Worm (Caenorhabditis elegans) whole organism, L2 larva: Measurements from ENCODE around the gene sdz-13.

Source experiments
- aly-2 ChIP-seq: fragments of 150-350 bp; optimal IDR thresholded peaks from 2 replicates; lab custom pipeline; 2014; ENCODE audit warnings: missing biosample characterization, missing genetic modification characterization
- egl-27 ChIP-seq: sonication (generic microtip); optimal IDR thresholded peaks from 3 replicates; lab custom pipeline; 2017; ENCODE audit warnings: missing biosample characterization, missing genetic modification reagents, missing genetic modification characterization
- fos-1 ChIP-seq: fragments of 150-350 bp; optimal IDR thresholded peaks from 2 replicates; lab custom pipeline; 2014; ENCODE audit warnings: missing biosample characterization, missing genetic modification characterization
- lin-11 ChIP-seq: fragments of 150-350 bp; sonication (generic microtip); optimal IDR thresholded peaks from 2 replicates; lab custom pipeline; 2014; ENCODE audit warnings: missing biosample characterization, missing genetic modification characterization, inconsistent platforms, mixed read lengths
- lin-39 ChIP-seq: fragments of 150-350 bp; optimal IDR thresholded peaks from 2 replicates; lab custom pipeline; 2014; ENCODE audit warnings: missing biosample characterization, missing genetic modification reagents, missing genetic modification characterization
- mab-5 ChIP-seq: fragments of 150-350 bp; optimal IDR thresholded peaks from 2 replicates; lab custom pipeline; 2014; ENCODE audit warnings: missing biosample characterization, missing genetic modification characterization
- nhr-10 ChIP-seq: sonication (generic microtip); optimal IDR thresholded peaks from 2 replicates; lab custom pipeline; 2017; ENCODE audit warnings: missing biosample characterization, missing genetic modification characterization
- nhr-237 ChIP-seq: fragments of 150-350 bp; optimal IDR thresholded peaks from 2 replicates; lab custom pipeline; 2014; ENCODE audit warnings: missing biosample characterization, missing genetic modification characterization
- nhr-77 ChIP-seq: fragments of 150-350 bp; optimal IDR thresholded peaks from 2 replicates; lab custom pipeline; 2014; ENCODE audit warnings: missing biosample characterization, missing genetic modification characterization
- skn-1 ChIP-seq: sonication (generic microtip); optimal IDR thresholded peaks from 2 replicates; lab custom pipeline; 2017; ENCODE audit warnings: missing biosample characterization, missing genetic modification characterization
- snpc-4 ChIP-seq: fragments of 150-350 bp; optimal IDR thresholded peaks from 2 replicates; lab custom pipeline; 2014; ENCODE audit warnings: missing biosample characterization, missing genetic modification characterization
- unc-39 ChIP-seq: fragments of 150-350 bp; optimal IDR thresholded peaks from 2 replicates; lab custom pipeline; 2014; ENCODE audit warnings: missing biosample characterization, missing genetic modification characterization
- ztf-4 ChIP-seq: fragments of 150-350 bp; optimal IDR thresholded peaks from 2 replicates; lab custom pipeline; 2014; ENCODE audit warnings: missing biosample characterization, missing genetic modification characterization

ce11 chrIV:10842232-10842631 lies 37.2 kb downstream of the sdz-13 start:
- TF ChIP-seq snpc-4 (tag; lab: Kevin White, UChicago): no peak
- no peak for TF ChIP-seq unc-39
- no peak for TF ChIP-seq fos-1
- no peak for TF ChIP-seq egl-27 (tag; lab: Kevin White, UChicago)
- no peak for TF ChIP-seq mab-5 (tag; lab: Kevin White, UChicago)
- no peak for TF ChIP-seq lin-39 (tag; lab: Kevin White, UChicago)
- TF ChIP-seq lin-11 (tag; lab: Kevin White, UChicago): no peak
- TF ChIP-seq nhr-77 (tag; lab: Kevin White, UChicago): no peak
- no peak for TF ChIP-seq nhr-10
- TF ChIP-seq skn-1 (tag; lab: Kevin White, UChicago): no peak
- TF ChIP-seq nhr-237 (tag; lab: Kevin White, UChicago): no peak
- no peak for TF ChIP-seq ztf-4 (tag; lab: Kevin White, UChicago)
- no peak for TF ChIP-seq aly-2 (tag; lab: Kevin White, UChicago)
